Worm (Caenorhabditis elegans) whole organism, young adult: ENCODE data around the gene rpac-19.

Experiments used
- B0261.1 ChIP-seq: sonication (generic microtip); optimal IDR thresholded peaks from 2 replicates; lab custom pipeline; 2016; ENCODE audit warnings: mild to moderate bottlenecking, missing genetic modification characterization, moderate library complexity, missing compliant biosample characterization
- F37B4.10 ChIP-seq: fragments of 200-800 bp; sonication (Bioruptor generic); IDR thresholded peaks from 2 replicates; pipeline ENCODE4 v1.3.6; 2022; ENCODE audit warnings: missing genetic modification characterization, missing compliant biosample characterization
- F39B2.1 ChIP-seq: fragments of 200-800 bp; sonication (Bioruptor generic); IDR thresholded peaks from 2 replicates; pipeline ENCODE4 v1.3.6; 2022; ENCODE audit warnings: missing genetic modification reagents, missing genetic modification characterization, missing compliant biosample characterization
- F57A8.1 ChIP-seq: fragments of 200-800 bp; sonication (Bioruptor generic); optimal IDR thresholded peaks from 2 replicates; lab custom pipeline; 2018; ENCODE audit warnings: mild to moderate bottlenecking, missing genetic modification characterization, moderate library complexity, missing compliant biosample characterization
- T26A5.8 ChIP-seq: sonication (generic microtip); optimal IDR thresholded peaks from 2 replicates; lab custom pipeline; 2016; ENCODE audit warnings: missing genetic modification characterization, missing compliant biosample characterization
- Y67H2A.10 ChIP-seq: fragments of 200-800 bp; sonication (Bioruptor generic); conservative IDR thresholded peaks from 2 replicates; pipeline ENCODE4 v1.3.6; 2022; ENCODE audit warnings: missing genetic modification reagents, missing genetic modification characterization, missing compliant biosample characterization
- Y95B8A.8 ChIP-seq: fragments of 200-800 bp; sonication (Bioruptor generic); IDR thresholded peaks from 2 replicates; pipeline ENCODE4 v1.3.6; 2022; ENCODE audit warnings: missing genetic modification reagents, missing genetic modification characterization, missing compliant biosample characterization
- athp-1 ChIP-seq: sonication (generic microtip); optimal IDR thresholded peaks from 2 replicates; lab custom pipeline; 2017; ENCODE audit warnings: mild to moderate bottlenecking, missing genetic modification characterization, missing compliant biosample characterization
- attf-3 ChIP-seq: fragments of 200-800 bp; sonication (Bioruptor generic); conservative IDR thresholded peaks from 2 replicates; pipeline ENCODE4 v1.3.6; 2022; ENCODE audit warnings: missing genetic modification reagents, missing genetic modification characterization, missing compliant biosample characterization
- bed-2 ChIP-seq: fragments of 200-800 bp; sonication (Bioruptor generic); IDR thresholded peaks from 2 replicates; pipeline ENCODE4 v1.3.6; 2022; ENCODE audit warnings: missing genetic modification reagents, missing genetic modification characterization, missing compliant biosample characterization
- cebp-1 ChIP-seq, 2 experiments: fragments of 200-800 bp in 1 of 2; sonication (Bioruptor generic) in 1 of 2; sonication (generic microtip) in 1 of 2; IDR thresholded peaks in 1 of 2; optimal IDR thresholded peaks in 1 of 2; 2 replicates each; pipeline versions ENCODE4 v1.3.6 to Lab custom; 2017 to 2022; ENCODE audit warnings: missing compliant biosample characterization in 2 of 2, missing genetic modification characterization in 2 of 2, mild to moderate bottlenecking in 1 of 2, missing genetic modification reagents in 1 of 2, moderate library complexity in 1 of 2
- ceh-100 ChIP-seq: fragments of 200-800 bp; sonication (Bioruptor generic); IDR thresholded peaks from 2 replicates; pipeline ENCODE4 v1.3.6; 2022; ENCODE audit warnings: missing genetic modification reagents, missing genetic modification characterization, missing compliant biosample characterization
- ceh-27 ChIP-seq: fragments of 200-800 bp; sonication (Bioruptor generic); optimal IDR thresholded peaks from 2 replicates; lab custom pipeline; 2018; ENCODE audit warnings: mild to moderate bottlenecking, missing genetic modification characterization, moderate library complexity, missing compliant biosample characterization
- dox-1 ChIP-seq: fragments of 200-800 bp; sonication (Bioruptor generic); IDR thresholded peaks from 2 replicates; pipeline ENCODE4 v1.3.6; 2022; ENCODE audit warnings: missing genetic modification reagents, missing genetic modification characterization, missing compliant biosample characterization
- dpl-1 ChIP-seq: fragments of 150-350 bp; optimal IDR thresholded peaks from 2 replicates; lab custom pipeline; 2014; ENCODE audit warnings: missing biosample characterization, missing genetic modification reagents, missing genetic modification characterization
- egl-44 ChIP-seq: fragments of 200-800 bp; sonication (Bioruptor generic); IDR thresholded peaks from 2 replicates; pipeline ENCODE4 v1.3.6; 2022; ENCODE audit warnings: missing genetic modification reagents, missing genetic modification characterization, missing compliant biosample characterization
- ets-4 ChIP-seq: fragments of 200-800 bp; sonication (Bioruptor generic); optimal IDR thresholded peaks from 2 replicates; lab custom pipeline; 2018; ENCODE audit warnings: mild to moderate bottlenecking, missing genetic modification characterization, missing compliant biosample characterization
- fkh-3 ChIP-seq: sonication (generic microtip); optimal IDR thresholded peaks from 2 replicates; lab custom pipeline; 2016; ENCODE audit warnings: mild to moderate bottlenecking, missing genetic modification characterization, missing compliant biosample characterization
- him-1 ChIP-seq: sonication (generic microtip); optimal IDR thresholded peaks from 2 replicates; lab custom pipeline; 2016; ENCODE audit warnings: missing genotype, missing genetic modification reagents, missing genetic modification characterization, missing compliant biosample characterization
- hmg-20 ChIP-seq: fragments of 200-800 bp; sonication (Bioruptor generic); IDR thresholded peaks from 2 replicates; pipeline ENCODE4 v1.3.6; 2022; ENCODE audit warnings: missing genetic modification reagents, missing genetic modification characterization, missing compliant biosample characterization
- let-607 ChIP-seq, 2 experiments: fragments of 200-800 bp in 1 of 2; sonication (Bioruptor generic) in 1 of 2; sonication (generic microtip) in 1 of 2; optimal IDR thresholded peaks; 2 replicates each; lab custom pipeline; 2016 to 2018; ENCODE audit warnings: mild to moderate bottlenecking in 2 of 2, missing compliant biosample characterization in 2 of 2, missing genetic modification characterization in 2 of 2, moderate library complexity in 2 of 2, missing genotype in 1 of 2
- madf-10 ChIP-seq: sonication (generic microtip); optimal IDR thresholded peaks from 2 replicates; lab custom pipeline; 2016; ENCODE audit warnings: mild to moderate bottlenecking, missing genetic modification characterization, missing compliant biosample characterization
- madf-8 ChIP-seq: fragments of 200-800 bp; sonication (Bioruptor generic); conservative IDR thresholded peaks from 2 replicates; pipeline ENCODE4 v1.3.6; 2022; ENCODE audit warnings: missing genetic modification reagents, missing genetic modification characterization, missing compliant biosample characterization
- mcd-1 ChIP-seq: fragments of 200-800 bp; sonication (Bioruptor generic); IDR thresholded peaks from 2 replicates; pipeline ENCODE4 v1.3.6; 2022; ENCODE audit warnings: missing genetic modification reagents, missing genetic modification characterization, missing compliant biosample characterization
- mel-28 ChIP-seq: sonication (generic microtip); optimal IDR thresholded peaks from 2 replicates; lab custom pipeline; 2016; ENCODE audit warnings: borderline replicate concordance, mild to moderate bottlenecking, missing genetic modification characterization, missing compliant biosample characterization
- mxl-1 ChIP-seq: sonication (generic microtip); optimal IDR thresholded peaks from 2 replicates; lab custom pipeline; 2016; ENCODE audit warnings: missing genetic modification characterization, missing compliant biosample characterization
- nfya-2 ChIP-seq: fragments of 200-800 bp; sonication (Bioruptor generic); IDR thresholded peaks from 2 replicates; pipeline ENCODE4 v1.3.6; 2022; ENCODE audit warnings: missing genetic modification reagents, missing genetic modification characterization, missing compliant biosample characterization
- nhr-179 ChIP-seq: sonication (generic microtip); optimal IDR thresholded peaks from 2 replicates; lab custom pipeline; 2016; ENCODE audit warnings: mild to moderate bottlenecking, missing genetic modification characterization, missing compliant biosample characterization
- nhr-80 ChIP-seq: sonication (generic microtip); optimal IDR thresholded peaks from 2 replicates; lab custom pipeline; 2016; ENCODE audit warnings: missing genetic modification characterization, missing compliant biosample characterization
- pbrm-1 ChIP-seq: fragments of 200-800 bp; sonication (Bioruptor generic); IDR thresholded peaks from 2 replicates; pipeline ENCODE4 v1.3.6; 2022; ENCODE audit warnings: missing genetic modification reagents, missing genetic modification characterization, missing compliant biosample characterization
- sea-2 ChIP-seq: fragments of 200-800 bp; sonication (Bioruptor generic); IDR thresholded peaks from 2 replicates; pipeline ENCODE4 v1.3.6; 2022; ENCODE audit warnings: missing genetic modification characterization, missing compliant biosample characterization
- tbx-9 ChIP-seq: sonication (generic microtip); optimal IDR thresholded peaks from 2 replicates; lab custom pipeline; 2016; ENCODE audit warnings: borderline replicate concordance, missing genetic modification characterization, inconsistent platforms, missing compliant biosample characterization
- zfh-2 ChIP-seq: fragments of 200-800 bp; sonication (Bioruptor generic); conservative IDR thresholded peaks from 2 replicates; pipeline ENCODE4 v1.3.6; 2022; ENCODE audit warnings: missing genetic modification reagents, missing genetic modification characterization, missing compliant biosample characterization
- zim-3 ChIP-seq: sonication (generic microtip); optimal IDR thresholded peaks from 2 replicates; lab custom pipeline; 2017; ENCODE audit warnings: mild to moderate bottlenecking, missing genetic modification characterization, moderate library complexity, missing compliant biosample characterization
- ztf-18 ChIP-seq: sonication (generic microtip); optimal IDR thresholded peaks from 2 replicates; lab custom pipeline; 2016; ENCODE audit warnings: missing genotype, mild to moderate bottlenecking, missing genetic modification characterization, missing compliant biosample characterization
- ztf-22 ChIP-seq: fragments of 200-800 bp; sonication (Bioruptor generic); optimal IDR thresholded peaks from 2 replicates; lab custom pipeline; 2018; ENCODE audit warnings: mild to moderate bottlenecking, missing genetic modification characterization, moderate library complexity, missing compliant biosample characterization
- ztf-28 ChIP-seq: fragments of 200-800 bp; sonication (Bioruptor generic); IDR thresholded peaks from 2 replicates; pipeline ENCODE4 v1.3.6; 2022; ENCODE audit warnings: missing genetic modification reagents, missing genetic modification characterization, missing compliant biosample characterization

rpac-19 gene

DNA sequence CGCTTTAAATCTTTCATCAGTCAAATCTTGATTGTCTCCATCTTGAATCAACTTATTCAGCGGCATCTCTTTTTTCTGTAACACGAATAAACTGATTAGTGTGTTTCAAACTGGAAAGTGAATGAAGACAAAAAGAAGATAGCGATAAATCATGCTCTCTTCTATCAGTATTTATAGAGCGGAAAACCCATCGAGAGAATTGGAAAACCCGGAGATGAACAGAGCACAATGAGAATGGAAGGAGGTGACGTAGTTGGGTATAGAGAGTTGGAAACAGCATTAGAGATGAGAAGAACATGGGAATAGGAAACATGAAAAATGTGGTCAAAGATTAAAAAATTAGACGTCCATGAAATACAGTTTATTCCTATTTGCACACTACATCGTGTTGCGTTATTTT lies 37.6 kb downstream of the rpac-19 start, which contains the start of gene acox-1.5:
Gene acox-1.5 (minus strand): TSS at position 75 of the 400 bp plus-strand sequence.
- TF ChIP-seq nhr-80 (tag; lab: Kevin White, UChicago), result peak; percentile 78
- TF ChIP-seq madf-10 (tag; lab: Kevin White, UChicago), result no peak

DNA sequence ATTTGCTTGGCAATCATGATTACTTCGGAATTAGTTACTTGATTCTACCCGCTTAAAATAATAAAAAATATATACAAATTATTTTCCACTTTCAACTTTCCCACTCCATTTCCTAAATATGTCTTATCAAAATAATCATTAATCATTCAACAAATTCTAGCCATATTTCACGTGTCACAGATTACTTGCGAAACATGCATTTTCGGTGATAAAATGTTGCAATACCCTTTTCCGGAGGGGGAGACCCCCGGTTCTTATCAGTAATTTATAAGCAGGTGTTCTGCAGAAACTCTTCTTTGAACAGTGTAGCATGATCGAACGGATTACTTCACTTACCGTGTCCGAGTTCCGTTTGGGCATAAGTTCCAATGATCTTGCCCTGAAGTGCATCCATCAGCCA lies 39.5 kb downstream of the rpac-19 start:
- TF ChIP-seq ets-4 (GFP tag; lab: Kevin White, UChicago) (peak; percentile 24), nhr-80 (tag; lab: Kevin White, UChicago) (peak; percentile 80), B0261.1 (tag; lab: Kevin White, UChicago) (no peak), madf-8 (GFP tag; lab: Robert Waterston, UW) (no peak), cebp-1 (GFP tag; IDR thresholded peaks at IDR 0.05; lab: Robert Waterston, UW) (no peak), cebp-1 (tag; optimal IDR thresholded peaks at IDR 0.05; lab: Kevin White, UChicago) (peak; percentile 54)

ce11 chrIII:9585314-9585713 lies 44.4 kb downstream of the rpac-19 start:
- TF ChIP-seq Y67H2A.10 (GFP tag; lab: Robert Waterston, UW), result no peak
- no peak for TF ChIP-seq ceh-27
- TF ChIP-seq dpl-1 (GFP tag; lab: Kevin White, UChicago), result no peak
- no peak for TF ChIP-seq hmg-20 (GFP tag; lab: Robert Waterston, UW)
- no peak for TF ChIP-seq ceh-100 (GFP tag; lab: Robert Waterston, UW)
- TF ChIP-seq bed-2, result no peak
- no peak for TF ChIP-seq athp-1 (tag; lab: Kevin White, UChicago)
- no peak for TF ChIP-seq F39B2.1 (GFP tag; lab: Robert Waterston, UW)
- TF ChIP-seq him-1, result no peak
- no peak for TF ChIP-seq mel-28 (tag; lab: Kevin White, UChicago)
- no peak for TF ChIP-seq zim-3 (tag; lab: Kevin White, UChicago)
- no peak for TF ChIP-seq F37B4.10
- no peak for TF ChIP-seq ztf-22
- no peak for TF ChIP-seq let-607 (tag; optimal IDR thresholded peaks at IDR 0.05; lab: Kevin White, UChicago)
- TF ChIP-seq dox-1 (GFP tag; lab: Robert Waterston, UW), result no peak
- no peak for TF ChIP-seq madf-10 (tag; lab: Kevin White, UChicago)
- no peak for TF ChIP-seq fkh-3 (tag; lab: Kevin White, UChicago)
- TF ChIP-seq pbrm-1 (GFP tag; lab: Robert Waterston, UW), result no peak
- no peak for TF ChIP-seq ztf-18

DNA sequence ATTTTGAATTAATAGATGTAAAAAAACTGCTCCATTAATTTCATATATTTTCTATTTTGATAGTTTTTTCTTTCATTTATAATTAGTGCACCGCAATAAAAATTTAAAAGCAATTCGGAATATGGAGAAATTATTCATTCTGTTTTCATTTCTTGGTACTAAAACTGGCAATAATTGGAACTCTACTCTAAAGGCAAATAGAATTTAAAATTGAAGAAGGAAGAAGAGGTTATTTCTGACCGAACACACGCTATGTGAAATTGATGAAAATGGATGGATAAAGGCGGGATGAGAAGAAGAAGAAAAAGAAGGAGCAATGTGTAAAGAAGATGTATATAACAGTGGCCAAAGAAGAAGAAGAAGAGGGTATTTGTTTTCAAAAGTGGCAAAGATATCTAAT lies 46.5 kb downstream of the rpac-19 start:
- no peak for TF ChIP-seq nhr-179 (tag; lab: Kevin White, UChicago)
- no peak for TF ChIP-seq sea-2
- TF ChIP-seq mxl-1 (tag; lab: Kevin White, UChicago), result no peak

ce11 chrIII:9582240-9582639 lies 47.4 kb downstream of the rpac-19 start, which contains the start of gene C48B4.3:
Gene C48B4.3, minus strand, starts transcription at chrIII:9582388.
- TF ChIP-seq Y67H2A.10 (GFP tag; lab: Robert Waterston, UW) (no peak), ztf-28 (GFP tag; lab: Robert Waterston, UW) (no peak), nfya-2 (GFP tag; lab: Robert Waterston, UW) (no peak), athp-1 (tag; lab: Kevin White, UChicago) (no peak), Y95B8A.8 (GFP tag; lab: Robert Waterston, UW) (no peak), cebp-1 (GFP tag; IDR thresholded peaks at IDR 0.05; lab: Robert Waterston, UW) (no peak), cebp-1 (tag; optimal IDR thresholded peaks at IDR 0.05; lab: Kevin White, UChicago) (no peak), zfh-2 (GFP tag; lab: Robert Waterston, UW) (no peak), mel-28 (tag; lab: Kevin White, UChicago) (no peak), T26A5.8 (tag; lab: Kevin White, UChicago) (no peak), attf-3 (GFP tag; lab: Robert Waterston, UW) (no peak), egl-44 (no peak), F57A8.1 (no peak), mcd-1 (no peak), B0261.1 (tag; lab: Kevin White, UChicago) (no peak), tbx-9 (tag; lab: Kevin White, UChicago) (no peak)
- TF ChIP-seq, all 124 proteins: peak for 0
